Worm (Caenorhabditis elegans): ENCODE measurements around the gene cox-17.
A peak's percentile ranks its signal among the peaks of the same experiment; 100 is the strongest.

cox-17 gene

ce11 chrIII:177715-178114 lies 13.1 kb upstream of the cox-17 start, which contains the start of gene F40G9.14:
Gene F40G9.14, minus strand, starts transcription at chrIII:177815.
- no peak for TF ChIP-seq ref-2 (tag; optimal IDR thresholded peaks at IDR 0.05)
- TF ChIP-seq ceh-34 (tag; optimal IDR thresholded peaks at IDR 0.05): no peak
- TF ChIP-seq T23F11.4 (GFP tag; optimal IDR thresholded peaks at IDR 0.05): no peak
- no peak for TF ChIP-seq nhr-11 (tag; optimal IDR thresholded peaks at IDR 0.05)
- no peak for TF ChIP-seq che-1 (tag; optimal IDR thresholded peaks at IDR 0.05)
- no peak for TF ChIP-seq pat-9 (tag; optimal IDR thresholded peaks at IDR 0.05)
- no peak for TF ChIP-seq ceh-9 (tag; optimal IDR thresholded peaks at IDR 0.05)
- TF ChIP-seq lin-11 (tag; optimal IDR thresholded peaks at IDR 0.05): no peak
- TF ChIP-seq F13H6.1 (tag; optimal IDR thresholded peaks at IDR 0.05): no peak
- TF ChIP-seq rnt-1 (tag; optimal IDR thresholded peaks at IDR 0.05): no peak
- no peak for TF ChIP-seq pha-2 (tag; optimal IDR thresholded peaks at IDR 0.05)
- no peak for TF ChIP-seq C08G9.2 (tag; optimal IDR thresholded peaks at IDR 0.05)
- no peak for TF ChIP-seq pag-3 (tag; optimal IDR thresholded peaks at IDR 0.05; ENCODE audit: borderline replicate concordance)
- TF ChIP-seq Y22D7AL.16 (tag; optimal IDR thresholded peaks at IDR 0.05): no peak
- TF ChIP-seq ceh-45 (GFP tag; IDR thresholded peaks at IDR 0.05): no peak

- TF ChIP-seq hlh-6 (tag; optimal IDR thresholded peaks at IDR 0.05) (no peak), madf-2 (tag; optimal IDR thresholded peaks at IDR 0.05) (peak; percentile 23), nfya-1 (tag; optimal IDR thresholded peaks at IDR 0.05) (no peak), npax-4 (tag; optimal IDR thresholded peaks at IDR 0.05) (no peak), hlh-15 (tag; optimal IDR thresholded peaks at IDR 0.05) (no peak), ceh-45 (GFP tag; IDR thresholded peaks at IDR 0.05) (no peak)
Measured at ce11 chrIII:178126-178525, 12.7 kb upstream of the cox-17 start.

- TF ChIP-seq ref-2 (tag; optimal IDR thresholded peaks at IDR 0.05) (peak; percentile 38), fkh-10 (GFP tag; optimal IDR thresholded peaks at IDR 0.05) (no peak), ceh-14 (tag; optimal IDR thresholded peaks at IDR 0.05) (no peak), hlh-30 (tag; optimal IDR thresholded peaks at IDR 0.05; ENCODE audit: insufficient read depth) (peak; percentile 25), Y22D7AL.16 (tag; optimal IDR thresholded peaks at IDR 0.05) (no peak), ceh-18 (tag; optimal IDR thresholded peaks at IDR 0.05) (no peak), fax-1 (tag; optimal IDR thresholded peaks at IDR 0.05) (no peak), pag-3 (tag; optimal IDR thresholded peaks at IDR 0.05; ENCODE audit: borderline replicate concordance) (no peak), ceh-2 (tag; optimal IDR thresholded peaks at IDR 0.05) (no peak), tbx-2 (tag; optimal IDR thresholded peaks at IDR 0.05) (peak; percentile 13), C08G9.2 (tag; optimal IDR thresholded peaks at IDR 0.05) (no peak), ceh-6 (GFP tag; optimal IDR thresholded peaks at IDR 0.05) (no peak), ceh-34 (tag; optimal IDR thresholded peaks at IDR 0.05) (peak; percentile 13), zip-5 (tag; optimal IDR thresholded peaks at IDR 0.05) (no peak), ama-1 (optimal IDR thresholded peaks at IDR 0.05) (no peak), unc-55 (GFP tag; optimal IDR thresholded peaks at IDR 0.05) (no peak), ceh-30 (tag; optimal IDR thresholded peaks at IDR 0.05) (no peak), T23F11.4 (GFP tag; optimal IDR thresholded peaks at IDR 0.05) (no peak), elt-2 (tag; optimal IDR thresholded peaks at IDR 0.05) (no peak), ceh-31 (tag; optimal IDR thresholded peaks at IDR 0.05) (no peak), ttx-3 (tag; optimal IDR thresholded peaks at IDR 0.05) (no peak), odd-2 (tag; optimal IDR thresholded peaks at IDR 0.05) (no peak), K09A11.1 (tag; optimal IDR thresholded peaks at IDR 0.05; ENCODE audit: insufficient read depth) (no peak), hlh-13 (GFP tag; optimal IDR thresholded peaks at IDR 0.05) (no peak), sox-2 (GFP tag; IDR thresholded peaks at IDR 0.05) (peak; percentile 51), K02D7.2 (tag; optimal IDR thresholded peaks at IDR 0.05) (no peak)
Measured at ce11 chrIII:179123-179592, 11.6 kb upstream of the cox-17 start, which contains the start of gene F40G9.6. Gene F40G9.6, plus strand, starts transcription at chrIII:179542.
